Fruit fly (Drosophila melanogaster) whole organism: ENCODE data around the gene CG31220.

Source experiments
- CG8478 ChIP-seq: fragments of >200 bp; optimal IDR thresholded peaks from 2 replicates; lab custom pipeline; 2018; ENCODE audit warnings: inconsistent platforms
- Dll ChIP-seq: fragments of >200 bp; optimal IDR thresholded peaks from 2 replicates; lab custom pipeline; 2017
- EcR ChIP-seq, 2 experiments: fragments of >200 bp; optimal IDR thresholded peaks; 2 replicates each; lab custom pipeline; 2017; ENCODE audit warnings: missing biosample characterization in 2 of 2, missing genetic modification characterization in 2 of 2, missing genetic modification reagents in 2 of 2
- pan ChIP-seq: fragments of >200 bp; optimal IDR thresholded peaks from 2 replicates; lab custom pipeline; 2017
- psq ChIP-seq: fragments of >200 bp; optimal IDR thresholded peaks from 2 replicates; lab custom pipeline; 2017
- usp ChIP-seq: fragments of >200 bp; optimal IDR thresholded peaks from 2 replicates; lab custom pipeline; 2017; ENCODE audit warnings: missing biosample characterization, missing genetic modification characterization, mixed read lengths

The CG31220 gene

dm6 chr3R:19648289-19648916 lies at the start of gene CG31220, which contains the start of gene CG6195:
Gene CG31220 (plus strand): TSS chr3R:19648487.
Gene CG6195 (minus strand): TSS chr3R:19648410.
- TF ChIP-seq pan (lab: Kevin White, UChicago) (no peak), CG8478 (no peak), EcR (GFP tag; optimal IDR thresholded peaks at IDR 0.05; lab: Kevin White, UChicago) (no peak), psq (no peak), Dll (no peak), usp (GFP tag; lab: Kevin White, UChicago) (no peak)

- no peak for TF ChIP-seq EcR (GFP tag; optimal IDR thresholded peaks at IDR 0.05; lab: Kevin White, UChicago)
- TF ChIP-seq psq = no peak
- no peak for TF ChIP-seq CG8478
- TF ChIP-seq Dll = no peak
- no peak for TF ChIP-seq usp (GFP tag; lab: Kevin White, UChicago)
- no peak for TF ChIP-seq pan (lab: Kevin White, UChicago)
Measured at dm6 chr3R:19598855-19599254, 49.4 kb upstream of the CG31220 start, which contains the start of gene Cpr92A. Gene Cpr92A (minus strand): TSS chr3R:19598955.

- TF ChIP-seq CG8478 (no peak), Dll (no peak), pan (lab: Kevin White, UChicago) (no peak), psq (no peak), EcR (GFP tag; optimal IDR thresholded peaks at IDR 0.05; lab: Kevin White, UChicago) (no peak), usp (GFP tag; lab: Kevin White, UChicago) (no peak)
Measured at dm6 chr3R:19600335-19600734, 48.0 kb upstream of the CG31220 start, which contains the start of gene CG7333. Gene CG7333 (plus strand): TSS chr3R:19600635.

- TF ChIP-seq CG8478 (no peak), psq (no peak), pan (lab: Kevin White, UChicago) (no peak), usp (GFP tag; lab: Kevin White, UChicago) (no peak), EcR (GFP tag; optimal IDR thresholded peaks at IDR 0.05; lab: Kevin White, UChicago) (no peak), Dll (no peak)
Measured at dm6 chr3R:19602996-19603395, 45.3 kb upstream of the CG31220 start, which contains the start of gene CG7342. Gene CG7342 (plus strand): TSS chr3R:19603375.

DNA sequence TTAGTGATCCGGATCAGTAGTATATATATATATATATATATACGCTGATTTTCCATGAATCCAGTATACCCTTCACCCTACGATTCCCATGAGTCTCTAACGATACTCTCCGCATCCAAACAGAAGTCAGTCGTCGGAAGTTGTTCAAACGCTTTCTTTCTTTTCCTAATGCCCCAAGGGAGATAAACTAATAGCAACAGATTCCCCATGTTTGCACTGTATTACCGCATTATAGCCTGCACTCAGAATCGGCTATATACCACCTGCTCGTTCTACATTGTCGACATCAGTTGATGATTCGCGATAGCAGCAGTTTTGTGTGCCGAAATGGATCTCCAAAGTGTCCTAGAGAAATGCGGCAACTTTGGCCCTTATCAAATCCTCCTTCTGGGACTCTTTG lies 41.3 kb upstream of the CG31220 start, which contains the start of gene CG17751:
Gene CG17751, plus strand, starts transcription at position 301 of the 400 bp plus-strand sequence.
- TF ChIP-seq Dll (no peak), CG8478 (no peak), pan (lab: Kevin White, UChicago) (no peak), psq (no peak), usp (GFP tag; lab: Kevin White, UChicago) (no peak), EcR (GFP tag; optimal IDR thresholded peaks at IDR 0.05; lab: Kevin White, UChicago) (no peak)

dm6 chr3R:19609925-19610324 lies 38.4 kb upstream of the CG31220 start, which contains the start of gene CG17752:
Gene CG17752 (plus strand): TSS chr3R:19610225.
- TF ChIP-seq Dll (no peak), psq (no peak)

- TF ChIP-seq psq (no peak), CG8478 (no peak), usp (GFP tag; lab: Kevin White, UChicago) (no peak), EcR (GFP tag; optimal IDR thresholded peaks at IDR 0.05; lab: Kevin White, UChicago) (no peak), Dll (no peak), pan (lab: Kevin White, UChicago) (no peak)
Measured at dm6 chr3R:19612908-19613431, 35.3 kb upstream of the CG31220 start, which contains the start of gene CG16727. Gene CG16727 (plus strand): TSS chr3R:19613381.

- TF ChIP-seq CG8478 = no peak
- TF ChIP-seq usp (GFP tag; lab: Kevin White, UChicago) = no peak
- no peak for TF ChIP-seq Dll
- no peak for TF ChIP-seq EcR (GFP tag; optimal IDR thresholded peaks at IDR 0.05; lab: Kevin White, UChicago)
- TF ChIP-seq psq = no peak
- TF ChIP-seq pan (lab: Kevin White, UChicago) = no peak
Measured at dm6 chr3R:19619908-19620307, 28.4 kb upstream of the CG31220 start.

DNA sequence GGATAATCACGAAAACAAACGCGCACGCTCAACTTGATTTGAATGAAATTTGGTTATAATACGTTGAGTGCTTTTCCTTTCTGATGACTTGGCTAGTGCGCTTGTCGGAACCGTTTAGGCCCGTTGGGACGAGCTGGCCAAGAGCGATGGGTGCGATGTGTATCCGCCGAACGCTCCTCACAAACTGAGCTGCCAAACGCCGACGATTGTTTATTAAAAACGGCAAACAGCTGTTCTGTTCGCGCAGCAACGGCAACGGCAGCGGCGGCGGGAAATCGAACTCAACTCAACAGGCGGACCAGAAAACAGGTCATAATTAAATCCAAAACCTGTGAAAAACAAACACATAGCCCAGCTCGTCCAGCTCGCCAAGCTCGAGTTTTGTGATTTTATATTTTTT lies 27.3 kb upstream of the CG31220 start:
- TF ChIP-seq psq (no peak), EcR (GFP tag; optimal IDR thresholded peaks at IDR 0.05; lab: Kevin White, UChicago) (no peak), Dll (no peak), usp (GFP tag; lab: Kevin White, UChicago) (no peak), CG8478 (no peak), pan (lab: Kevin White, UChicago) (no peak)

dm6 chr3R:19622005-19622404 lies 26.3 kb upstream of the CG31220 start:
- no peak for TF ChIP-seq psq
- no peak for TF ChIP-seq pan (lab: Kevin White, UChicago)
- no peak for TF ChIP-seq Dll
- TF ChIP-seq CG8478 = no peak
- no peak for TF ChIP-seq usp (GFP tag; lab: Kevin White, UChicago)
- no peak for TF ChIP-seq EcR (GFP tag; optimal IDR thresholded peaks at IDR 0.05; lab: Kevin White, UChicago)

DNA sequence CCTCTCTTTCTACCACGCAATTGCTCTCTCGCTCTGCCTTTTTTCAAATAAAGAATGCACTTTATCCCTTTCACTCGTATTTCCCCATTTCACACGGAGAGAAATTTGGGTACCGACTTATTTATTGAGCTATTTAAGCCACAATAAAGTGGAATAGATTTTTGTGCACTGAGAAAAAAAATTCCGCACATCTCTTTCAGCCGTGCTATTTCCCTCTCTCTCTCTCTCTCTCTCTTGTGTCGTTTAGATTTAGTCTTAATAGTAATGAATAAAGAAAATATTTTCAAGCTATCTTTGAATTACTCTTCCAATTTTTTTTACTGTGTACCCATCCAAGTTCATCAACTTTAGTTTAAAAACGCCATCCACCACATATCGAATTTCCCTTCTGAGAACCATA lies 24.7 kb upstream of the CG31220 start:
- TF ChIP-seq usp (GFP tag; lab: Kevin White, UChicago) = no peak
- no peak for TF ChIP-seq pan (lab: Kevin White, UChicago)
- TF ChIP-seq EcR (GFP tag; optimal IDR thresholded peaks at IDR 0.05; lab: Kevin White, UChicago) = no peak
- TF ChIP-seq CG8478 = no peak
- TF ChIP-seq psq = no peak
- TF ChIP-seq Dll = no peak

- TF ChIP-seq EcR (GFP tag; optimal IDR thresholded peaks at IDR 0.05; lab: Kevin White, UChicago) (no peak), pan (lab: Kevin White, UChicago) (no peak), Dll (no peak), psq (no peak), CG8478 (no peak), usp (GFP tag; lab: Kevin White, UChicago) (no peak)
Measured at dm6 chr3R:19624482-19624881, 23.8 kb upstream of the CG31220 start.
